Fruit fly (Drosophila melanogaster) whole organism, embryonic: ENCODE results near the gene AP-2alpha.
A peak's percentile ranks its signal among the peaks of the same experiment; 100 is the strongest.

Source experiments
- Asciz ChIP-seq: fragments of 200-800 bp; sonication (Bioruptor generic); optimal IDR thresholded peaks from 2 replicates; lab custom pipeline; 2017; ENCODE audit warnings: missing biosample characterization, mild to moderate bottlenecking, missing genetic modification characterization, missing genetic modification reagents
- Atf-2 ChIP-seq: fragments of 200-800 bp; sonication (Bioruptor generic); optimal IDR thresholded peaks from 2 replicates; lab custom pipeline; 2016; ENCODE audit warnings: missing biosample characterization, missing genetic modification characterization
- CG12155 ChIP-seq: fragments of 200-800 bp; sonication (Bioruptor generic); optimal IDR thresholded peaks from 3 replicates; lab custom pipeline; 2016; ENCODE audit warnings: missing biosample characterization, missing genetic modification characterization
- CG12391 ChIP-seq: fragments of 200-800 bp; sonication (Bioruptor generic); optimal IDR thresholded peaks from 3 replicates; lab custom pipeline; 2018; ENCODE audit warnings: missing biosample characterization, mild to moderate bottlenecking, missing genetic modification characterization, moderate library complexity
- CG12769 ChIP-seq: fragments of 200-800 bp; sonication (Bioruptor generic); optimal IDR thresholded peaks from 2 replicates; lab custom pipeline; 2019; ENCODE audit warnings: missing biosample characterization, mild to moderate bottlenecking, missing genetic modification characterization, moderate library complexity
- CG1529 ChIP-seq: fragments of 200-800 bp; sonication (Bioruptor generic); optimal IDR thresholded peaks from 3 replicates; lab custom pipeline; 2018; ENCODE audit warnings: missing biosample characterization, missing genetic modification characterization
- CG18262 ChIP-seq: fragments of 200-800 bp; optimal IDR thresholded peaks from 3 replicates; lab custom pipeline; 2019; ENCODE audit warnings: missing biosample characterization, mild to moderate bottlenecking, missing genetic modification characterization, moderate library complexity
- CG18476 ChIP-seq: fragments of 200-800 bp; sonication (Bioruptor generic); optimal IDR thresholded peaks from 2 replicates; lab custom pipeline; 2016; ENCODE audit warnings: missing biosample characterization, mild to moderate bottlenecking, missing genetic modification characterization
- CG18764 ChIP-seq: fragments of 200-800 bp; sonication (Bioruptor generic); optimal IDR thresholded peaks from 3 replicates; lab custom pipeline; 2016; ENCODE audit warnings: missing biosample characterization, missing genetic modification characterization
- CG2712 ChIP-seq: fragments of 200-800 bp; optimal IDR thresholded peaks from 3 replicates; lab custom pipeline; 2019; ENCODE audit warnings: missing biosample characterization, mild to moderate bottlenecking, missing genetic modification characterization, moderate library complexity
- CG30403 ChIP-seq: fragments of 200-800 bp; sonication (Bioruptor generic); optimal IDR thresholded peaks from 3 replicates; lab custom pipeline; 2016; ENCODE audit warnings: missing biosample characterization, missing genetic modification characterization
- CG33213 ChIP-seq: fragments of 200-800 bp; sonication (Bioruptor generic); optimal IDR thresholded peaks from 3 replicates; lab custom pipeline; 2016; ENCODE audit warnings: missing biosample characterization, missing genetic modification characterization
- CG4328 ChIP-seq: fragments of 200-800 bp; sonication (Bioruptor generic); optimal IDR thresholded peaks from 3 replicates; lab custom pipeline; 2017; ENCODE audit warnings: missing biosample characterization, missing genetic modification reagents, missing genetic modification characterization
- CG4424 ChIP-seq: fragments of 200-800 bp; sonication (Bioruptor generic); optimal IDR thresholded peaks from 3 replicates; lab custom pipeline; 2016; ENCODE audit warnings: missing biosample characterization, missing genetic modification characterization
- CG6813 ChIP-seq: fragments of 200-800 bp; sonication (Bioruptor generic); optimal IDR thresholded peaks from 2 replicates; lab custom pipeline; 2017; ENCODE audit warnings: missing biosample characterization, missing genetic modification characterization, mild to moderate bottlenecking, moderate library complexity, missing genetic modification reagents
- CG6854 ChIP-seq: fragments of 200-800 bp; sonication (Bioruptor generic); optimal IDR thresholded peaks from 3 replicates; lab custom pipeline; 2017; ENCODE audit warnings: missing biosample characterization, mild to moderate bottlenecking, missing genetic modification characterization
- CG7786 ChIP-seq: fragments of 200-800 bp; sonication (Bioruptor generic); optimal IDR thresholded peaks from 2 replicates; lab custom pipeline; 2016; ENCODE audit warnings: missing biosample characterization, missing genetic modification characterization
- CG8290 ChIP-seq, 3 experiments: fragments of 200-800 bp; sonication (Bioruptor generic); optimal IDR thresholded peaks; 2 replicates each; lab custom pipeline; 2016 to 2019; ENCODE audit warnings: missing biosample characterization in 3 of 3, missing genetic modification characterization in 3 of 3, mild to moderate bottlenecking in 2 of 3, moderate library complexity in 1 of 3
- Dp ChIP-seq: fragments of 200-800 bp; sonication (Bioruptor generic); optimal IDR thresholded peaks from 2 replicates; lab custom pipeline; 2018; ENCODE audit warnings: missing biosample characterization, mild to moderate bottlenecking, missing genetic modification characterization, moderate library complexity
- Drgx ChIP-seq: fragments of 200-800 bp; sonication (Bioruptor generic); IDR thresholded peaks from 2 replicates; pipeline ENCODE4 v1.3.6; 2022; ENCODE audit warnings: missing biosample characterization, missing genetic modification characterization
- E2f2 ChIP-seq: fragments of 200-800 bp; sonication (Bioruptor generic); IDR thresholded peaks from 2 replicates; pipeline ENCODE4 v1.3.6; 2022; ENCODE audit warnings: missing biosample characterization, missing genetic modification characterization
- Fer2 ChIP-seq: fragments of 200-800 bp; sonication (Bioruptor generic); optimal IDR thresholded peaks from 2 replicates; lab custom pipeline; 2018; ENCODE audit warnings: missing biosample characterization, mild to moderate bottlenecking, missing genetic modification characterization, moderate library complexity
- H15 ChIP-seq: fragments of 200-800 bp; sonication (Bioruptor generic); IDR thresholded peaks from 3 replicates; pipeline ENCODE4 v1.3.6; 2022; ENCODE audit warnings: missing biosample characterization, missing genetic modification characterization
- Nf-YB ChIP-seq: fragments of 200-800 bp; sonication (Bioruptor generic); optimal IDR thresholded peaks from 3 replicates; lab custom pipeline; 2019; ENCODE audit warnings: missing biosample characterization, mild to moderate bottlenecking, missing genetic modification characterization, moderate library complexity
- Pdp1 ChIP-seq, 2 experiments: fragments of 200-800 bp; sonication (Bioruptor generic); optimal IDR thresholded peaks; 3 replicates each; lab custom pipeline; 2016; ENCODE audit warnings: missing biosample characterization in 2 of 2, missing genetic modification characterization in 2 of 2, mild to moderate bottlenecking in 1 of 2, moderate library complexity in 1 of 2
- Side ChIP-seq: fragments of 200-800 bp; sonication (Bioruptor generic); optimal IDR thresholded peaks from 2 replicates; lab custom pipeline; 2016; ENCODE audit warnings: missing biosample characterization, missing genetic modification characterization
- Stat92E ChIP-seq, 3 experiments: fragments of >200 bp in 2 of 3; fragments of 200-800 bp in 1 of 3; sonication (Bioruptor generic) in 1 of 3; optimal IDR thresholded peaks; 2 replicates each; lab custom pipeline; 2017 to 2019; ENCODE audit warnings: missing biosample characterization in 3 of 3, missing genetic modification characterization in 3 of 3, mild to moderate bottlenecking in 1 of 3, moderate library complexity in 1 of 3
- Vsx1 ChIP-seq: fragments of 200-800 bp; sonication (Bioruptor generic); optimal IDR thresholded peaks from 2 replicates; lab custom pipeline; 2017; ENCODE audit warnings: missing biosample characterization, mild to moderate bottlenecking, missing genetic modification characterization, missing genetic modification reagents
- Xbp1 ChIP-seq: fragments of 200-800 bp; sonication (Bioruptor generic); optimal IDR thresholded peaks from 3 replicates; lab custom pipeline; 2016; ENCODE audit warnings: missing biosample characterization, mild to moderate bottlenecking, missing genetic modification characterization
- ara ChIP-seq: fragments of 200-800 bp; sonication (Bioruptor generic); IDR thresholded peaks from 2 replicates; pipeline ENCODE4 v1.3.6; 2022; ENCODE audit warnings: missing biosample characterization, missing genetic modification characterization
- az2 ChIP-seq: fragments of 200-800 bp; sonication (Bioruptor generic); optimal IDR thresholded peaks from 3 replicates; lab custom pipeline; 2016; ENCODE audit warnings: missing biosample characterization, missing genetic modification characterization
- bsh ChIP-seq, 2 experiments: fragments of 200-800 bp; sonication (Bioruptor generic); optimal IDR thresholded peaks; 2 replicates each; lab custom pipeline; 2017 to 2018; ENCODE audit warnings: mild to moderate bottlenecking in 2 of 2, missing biosample characterization in 2 of 2, missing genetic modification characterization in 2 of 2, moderate library complexity in 1 of 2
- chif ChIP-seq, 2 experiments: fragments of 200-800 bp; sonication (Bioruptor generic); optimal IDR thresholded peaks; 3 replicates each; lab custom pipeline; 2016; ENCODE audit warnings: missing biosample characterization in 2 of 2, missing genetic modification characterization in 2 of 2
- gfzf ChIP-seq: fragments of 200-800 bp; sonication (Bioruptor generic); optimal IDR thresholded peaks from 2 replicates; lab custom pipeline; 2016; ENCODE audit warnings: missing biosample characterization, mild to moderate bottlenecking, missing genetic modification characterization, moderate library complexity
- hb ChIP-seq: fragments of 200-800 bp; sonication (Bioruptor generic); IDR thresholded peaks from 3 replicates; pipeline ENCODE4 v1.3.6; 2022; ENCODE audit warnings: missing biosample characterization, missing genetic modification characterization; ENCODE audit not compliant: partially characterized antibody
- hth ChIP-seq: fragments of >200 bp; optimal IDR thresholded peaks from 2 replicates; lab custom pipeline; 2017; ENCODE audit warnings: inconsistent platforms
- lov ChIP-seq, 2 experiments: fragments of 200-800 bp in 1 of 2; fragments of >200 bp in 1 of 2; sonication (Bioruptor generic) in 1 of 2; IDR thresholded peaks in 1 of 2; optimal IDR thresholded peaks in 1 of 2; 2 replicates in 1 of 2; 3 replicates in 1 of 2; pipeline versions ENCODE4 v1.3.6 to Lab custom; 2017 to 2022; ENCODE audit warnings: missing biosample characterization in 1 of 2, missing genetic modification characterization in 1 of 2
- prd ChIP-seq, 3 experiments: fragments of >200 bp in 2 of 3; fragments of 200-800 bp in 1 of 3; sonication (Bioruptor generic) in 1 of 3; optimal IDR thresholded peaks in 2 of 3; IDR thresholded peaks in 1 of 3; 2 replicates in 2 of 3; 3 replicates in 1 of 3; pipeline versions ENCODE4 v1.3.6 to Lab custom; 2017 to 2022; ENCODE audit warnings: missing biosample characterization in 1 of 3, missing genetic modification characterization in 1 of 3
- sd ChIP-seq: fragments of 200-800 bp; sonication (Bioruptor generic); optimal IDR thresholded peaks from 3 replicates; lab custom pipeline; 2018; ENCODE audit warnings: missing biosample characterization, mild to moderate bottlenecking, missing genetic modification characterization, moderate library complexity
- sens-2 ChIP-seq: fragments of 200-800 bp; sonication (Bioruptor generic); IDR thresholded peaks from 2 replicates; pipeline ENCODE4 v1.3.6; 2022; ENCODE audit warnings: missing biosample characterization, missing genetic modification characterization
- sisA ChIP-seq: fragments of 200-800 bp; sonication (Bioruptor generic); IDR thresholded peaks from 2 replicates; pipeline ENCODE4 v1.3.6; 2022; ENCODE audit warnings: missing biosample characterization, missing genetic modification characterization
- sqz ChIP-seq: fragments of 200-800 bp; sonication (Bioruptor generic); optimal IDR thresholded peaks from 3 replicates; lab custom pipeline; 2018; ENCODE audit warnings: missing biosample characterization, mild to moderate bottlenecking, missing genetic modification characterization
- stc ChIP-seq: fragments of 200-800 bp; sonication (Bioruptor generic); IDR thresholded peaks from 2 replicates; pipeline ENCODE4 v1.3.6; 2022; ENCODE audit warnings: missing biosample characterization, missing genetic modification characterization
- twi ChIP-seq: fragments of 200-800 bp; optimal IDR thresholded peaks from 2 replicates; lab custom pipeline; 2019; ENCODE audit warnings: missing biosample characterization, mild to moderate bottlenecking, missing genetic modification characterization, moderate library complexity
- unpg ChIP-seq: fragments of 200-800 bp; sonication (Bioruptor generic); optimal IDR thresholded peaks from 3 replicates; lab custom pipeline; 2018; ENCODE audit warnings: missing biosample characterization, mild to moderate bottlenecking, missing genetic modification characterization, moderate library complexity
- zfh1 ChIP-seq: fragments of 200-800 bp; sonication (Bioruptor generic); IDR thresholded peaks from 3 replicates; pipeline ENCODE4 v1.3.6; 2022; ENCODE audit warnings: missing biosample characterization, missing genetic modification characterization

AP-2alpha gene

dm6 chr2L:427338-428234 is 13.0 kb upstream of the AP-2alpha start (continued):
- TF ChIP-seq Pdp1 (GFP tag; optimal IDR thresholded peaks at IDR 0.05; lab: Kevin White, UChicago): peak in 1 of 2 experiments; percentile 13
- peak; percentile 6 for TF ChIP-seq CG2712 (tag; lab: Kevin White, UChicago)
- TF ChIP-seq ara (GFP tag; lab: Robert Waterston, UW): peak; percentile 60
- TF ChIP-seq CG33213: no peak
- peak; percentile 16 for TF ChIP-seq CG6813 (GFP tag; lab: Kevin White, UChicago)
- no peak for TF ChIP-seq CG4328 (GFP tag; lab: Kevin White, UChicago)
- peak; percentile 27 for TF ChIP-seq Xbp1 (GFP tag; lab: Kevin White, UChicago)
- TF ChIP-seq CG18476 (GFP tag; lab: Kevin White, UChicago): no peak
- no peak for TF ChIP-seq CG6854 (GFP tag; lab: Kevin White, UChicago)
- no peak for TF ChIP-seq unpg
- peak; percentile 16 for TF ChIP-seq CG12391 (tag; lab: Kevin White, UChicago)
- TF ChIP-seq Fer2: no peak
- TF ChIP-seq lov (optimal IDR thresholded peaks at IDR 0.05; lab: Kevin White, UChicago): no peak
- TF ChIP-seq lov (GFP tag; IDR thresholded peaks at IDR 0.05; lab: Robert Waterston, UW): 0 out of 3 replicates have a peak, but pooled peaks have one; percentile 66
- peak; percentile 1 for TF ChIP-seq Side
- no peak for TF ChIP-seq sens-2 (GFP tag; lab: Robert Waterston, UW)
- TF ChIP-seq CG18764: no peak
- peak; percentile 30 to 74 for TF ChIP-seq bsh (GFP tag; optimal IDR thresholded peaks at IDR 0.05; lab: Kevin White, UChicago)
- TF ChIP-seq CG18262 (tag; lab: Kevin White, UChicago): peak; percentile 22
- TF ChIP-seq sd (tag; lab: Kevin White, UChicago): no peak
- no peak for TF ChIP-seq CG8290 (GFP tag; optimal IDR thresholded peaks at IDR 0.05; lab: Kevin White, UChicago)
- TF ChIP-seq CG8290 (tag; optimal IDR thresholded peaks at IDR 0.05; lab: Kevin White, UChicago): no peak
- no peak for TF ChIP-seq Stat92E (GFP tag; optimal IDR thresholded peaks at IDR 0.05; lab: Kevin White, UChicago)
- no peak for TF ChIP-seq stc (GFP tag; lab: Robert Waterston, UW)
- peak; percentile 54; the same call in 1 of the 3 replicates for TF ChIP-seq zfh1 (GFP tag; lab: Robert Waterston, UW)
- TF ChIP-seq H15 (GFP tag; lab: Robert Waterston, UW): no peak
- TF ChIP-seq hb (GFP tag; lab: Robert Waterston, UW): no peak
- TF ChIP-seq CG1529: no peak
- no peak for TF ChIP-seq prd (optimal IDR thresholded peaks at IDR 0.05; lab: Kevin White, UChicago)
- peak; percentile 62 for TF ChIP-seq prd (GFP tag; IDR thresholded peaks at IDR 0.05; lab: Robert Waterston, UW)
- TF ChIP-seq sqz: no peak
- peak; percentile 16 for TF ChIP-seq az2
- TF ChIP-seq Atf-2 (GFP tag; lab: Kevin White, UChicago): no peak
- TF ChIP-seq Nf-YB (GFP tag; lab: Kevin White, UChicago): no peak
- TF ChIP-seq CG7786 (GFP tag; lab: Kevin White, UChicago): peak; percentile 43
- no peak for TF ChIP-seq gfzf (GFP tag; lab: Kevin White, UChicago)
- TF ChIP-seq sisA: peak; percentile 35
- no peak for TF ChIP-seq Vsx1 (GFP tag; lab: Kevin White, UChicago)
- peak; percentile 23 to 28 for TF ChIP-seq chif (GFP tag; optimal IDR thresholded peaks at IDR 0.05; lab: Kevin White, UChicago)
- TF ChIP-seq twi: no peak
- no peak for TF ChIP-seq CG12155 (GFP tag; lab: Kevin White, UChicago)
- TF ChIP-seq Asciz (GFP tag; lab: Kevin White, UChicago): no peak
- TF ChIP-seq CG12769 (tag; lab: Kevin White, UChicago): no peak
- TF ChIP-seq Dp (GFP tag; lab: Kevin White, UChicago): no peak
- TF ChIP-seq Drgx (GFP tag; lab: Robert Waterston, UW): peak; percentile 93
- TF ChIP-seq CG4424 (GFP tag; lab: Kevin White, UChicago): peak; percentile 22
- no peak for TF ChIP-seq hth (lab: Kevin White, UChicago)
- no peak for TF ChIP-seq E2f2 (GFP tag; lab: Robert Waterston, UW)
- peak; percentile 25 for TF ChIP-seq CG30403
